Fruit fly (Drosophila melanogaster) whole organism, embryonic: Measurements from ENCODE around the gene mthl11.
A peak's percentile ranks its signal among the peaks of the same experiment; 100 is the strongest.

Source experiments
- ATbp ChIP-seq: fragments of 200-800 bp; sonication (Bioruptor generic); optimal IDR thresholded peaks from 2 replicates; lab custom pipeline; 2017; ENCODE audit warnings: missing biosample characterization, mild to moderate bottlenecking, missing genetic modification characterization, missing genetic modification reagents
- Adf1 ChIP-seq: fragments of 200-800 bp; sonication (Bioruptor generic); IDR thresholded peaks from 2 replicates; pipeline ENCODE4 v1.3.6; 2022; ENCODE audit warnings: missing biosample characterization, missing genetic modification characterization
- Asciz ChIP-seq: fragments of 200-800 bp; sonication (Bioruptor generic); optimal IDR thresholded peaks from 2 replicates; lab custom pipeline; 2017; ENCODE audit warnings: missing biosample characterization, mild to moderate bottlenecking, missing genetic modification characterization, missing genetic modification reagents
- Atf3 ChIP-seq: fragments of 200-800 bp; sonication (Bioruptor generic); optimal IDR thresholded peaks from 3 replicates; lab custom pipeline; 2016; ENCODE audit warnings: missing biosample characterization, missing genetic modification characterization
- BEAF-32 ChIP-seq: fragments of 200-800 bp; sonication (Bioruptor generic); optimal IDR thresholded peaks from 3 replicates; lab custom pipeline; 2017; ENCODE audit warnings: missing biosample characterization, missing genetic modification characterization, mild to moderate bottlenecking, moderate library complexity, missing genetic modification reagents
- CG1024 ChIP-seq: fragments of 200-800 bp; sonication (Bioruptor generic); IDR thresholded peaks from 2 replicates; pipeline ENCODE4 v1.3.6; 2022; ENCODE audit warnings: missing biosample characterization, missing genetic modification characterization
- CG10267 ChIP-seq: fragments of 200-800 bp; sonication (Bioruptor generic); optimal IDR thresholded peaks from 2 replicates; lab custom pipeline; 2018; ENCODE audit warnings: missing biosample characterization, mild to moderate bottlenecking, missing genetic modification characterization, moderate library complexity
- CG10274 ChIP-seq: fragments of 200-800 bp; sonication (Bioruptor generic); optimal IDR thresholded peaks from 3 replicates; lab custom pipeline; 2017; ENCODE audit warnings: missing biosample characterization, mild to moderate bottlenecking, missing genetic modification characterization
- CG10366 ChIP-seq: fragments of 200-800 bp; sonication (Bioruptor generic); IDR thresholded peaks from 2 replicates; pipeline ENCODE4 v1.3.6; 2022; ENCODE audit warnings: missing biosample characterization, missing genetic modification characterization
- CG10565 ChIP-seq: fragments of 200-800 bp; sonication (Bioruptor generic); optimal IDR thresholded peaks from 3 replicates; lab custom pipeline; 2016; ENCODE audit warnings: missing biosample characterization, mild to moderate bottlenecking, missing genetic modification characterization
- CG11695 ChIP-seq: fragments of 200-800 bp; sonication (Bioruptor generic); IDR thresholded peaks from 3 replicates; pipeline ENCODE4 v1.3.6; 2022; ENCODE audit warnings: missing biosample characterization, missing genetic modification characterization
- CG11696 ChIP-seq: fragments of 200-800 bp; sonication (Bioruptor generic); IDR thresholded peaks from 2 replicates; pipeline ENCODE4 v1.3.6; 2022; ENCODE audit warnings: missing biosample characterization, missing genetic modification characterization
- CG13624 ChIP-seq: fragments of 200-800 bp; sonication (Bioruptor generic); optimal IDR thresholded peaks from 2 replicates; lab custom pipeline; 2016; ENCODE audit warnings: missing biosample characterization, missing genetic modification characterization
- CG16815 ChIP-seq: fragments of 200-800 bp; sonication (Bioruptor generic); optimal IDR thresholded peaks from 3 replicates; lab custom pipeline; 2017; ENCODE audit warnings: missing biosample characterization, mild to moderate bottlenecking, missing genetic modification characterization
- CG2202 ChIP-seq: fragments of 200-800 bp; sonication (Bioruptor generic); optimal IDR thresholded peaks from 2 replicates; lab custom pipeline; 2018; ENCODE audit warnings: missing biosample characterization, mild to moderate bottlenecking, missing genetic modification characterization
- CG2889 ChIP-seq: fragments of 200-800 bp; sonication (Bioruptor generic); IDR thresholded peaks from 3 replicates; pipeline ENCODE4 v1.3.6; 2022; ENCODE audit warnings: missing biosample characterization, missing genetic modification characterization
- CG3065 ChIP-seq: fragments of 200-800 bp; sonication (Bioruptor generic); optimal IDR thresholded peaks from 2 replicates; lab custom pipeline; 2016; ENCODE audit warnings: missing biosample characterization, missing genetic modification characterization
- CG31441 ChIP-seq: fragments of 200-800 bp; sonication (Bioruptor generic); IDR thresholded peaks from 2 replicates; pipeline ENCODE4 v1.3.6; 2022; ENCODE audit warnings: missing biosample characterization, missing genetic modification characterization
- CG33213 ChIP-seq: fragments of 200-800 bp; sonication (Bioruptor generic); optimal IDR thresholded peaks from 3 replicates; lab custom pipeline; 2016; ENCODE audit warnings: missing biosample characterization, missing genetic modification characterization
- CG6854 ChIP-seq: fragments of 200-800 bp; sonication (Bioruptor generic); optimal IDR thresholded peaks from 3 replicates; lab custom pipeline; 2017; ENCODE audit warnings: missing biosample characterization, mild to moderate bottlenecking, missing genetic modification characterization
- CoRest ChIP-seq: fragments of 200-800 bp; sonication (Bioruptor generic); optimal IDR thresholded peaks from 3 replicates; lab custom pipeline; 2018; ENCODE audit warnings: missing biosample characterization, mild to moderate bottlenecking, missing genetic modification characterization, moderate library complexity
- Dref ChIP-seq: fragments of 200-800 bp; sonication (Bioruptor generic); IDR thresholded peaks from 2 replicates; pipeline ENCODE4 v1.3.6; 2022; ENCODE audit warnings: missing biosample characterization, missing genetic modification characterization
- HLHmδ ChIP-seq: fragments of 200-800 bp; sonication (Bioruptor generic); optimal IDR thresholded peaks from 2 replicates; lab custom pipeline; 2018; ENCODE audit warnings: missing biosample characterization, mild to moderate bottlenecking, missing genetic modification characterization, moderate library complexity
- HmgD ChIP-seq: fragments of 200-800 bp; sonication (Bioruptor generic); optimal IDR thresholded peaks from 3 replicates; lab custom pipeline; 2016; ENCODE audit warnings: missing biosample characterization, missing genetic modification characterization
- Hmr ChIP-seq: fragments of 200-800 bp; sonication (Bioruptor generic); optimal IDR thresholded peaks from 3 replicates; lab custom pipeline; 2017; ENCODE audit warnings: mild to moderate bottlenecking, missing biosample characterization, missing genetic modification reagents, missing genetic modification characterization
- Hr3 ChIP-seq: fragments of 200-800 bp; sonication (Bioruptor generic); optimal IDR thresholded peaks from 3 replicates; lab custom pipeline; 2016; ENCODE audit warnings: missing biosample characterization, missing genetic modification characterization
- Hr51 ChIP-seq, 2 experiments: fragments of 200-800 bp; sonication (Bioruptor generic); optimal IDR thresholded peaks; 2 replicates in 1 of 2; 3 replicates in 1 of 2; lab custom pipeline; 2016 to 2018; ENCODE audit warnings: missing biosample characterization in 2 of 2, missing genetic modification characterization in 2 of 2, mild to moderate bottlenecking in 1 of 2, moderate library complexity in 1 of 2
- Myb ChIP-seq: fragments of 200-800 bp; sonication (Bioruptor generic); optimal IDR thresholded peaks from 2 replicates; lab custom pipeline; 2016; ENCODE audit warnings: missing biosample characterization, missing genetic modification characterization
- Nf-YB ChIP-seq: fragments of 200-800 bp; sonication (Bioruptor generic); optimal IDR thresholded peaks from 3 replicates; lab custom pipeline; 2019; ENCODE audit warnings: missing biosample characterization, mild to moderate bottlenecking, missing genetic modification characterization, moderate library complexity
- Nf-YC ChIP-seq: fragments of 200-800 bp; optimal IDR thresholded peaks from 3 replicates; lab custom pipeline; 2019; ENCODE audit warnings: missing biosample characterization, mild to moderate bottlenecking, missing genetic modification characterization, moderate library complexity
- Opbp ChIP-seq: fragments of 200-800 bp; sonication (Bioruptor generic); IDR thresholded peaks from 3 replicates; pipeline ENCODE4 v1.3.6; 2022; ENCODE audit warnings: missing biosample characterization, missing genetic modification characterization; ENCODE audit not compliant: partially characterized antibody
- Sry-β ChIP-seq: fragments of 200-800 bp; sonication (Bioruptor generic); optimal IDR thresholded peaks from 2 replicates; lab custom pipeline; 2018; ENCODE audit warnings: missing biosample characterization, mild to moderate bottlenecking, missing genetic modification characterization, moderate library complexity
- Stat92E ChIP-seq, 3 experiments: fragments of >200 bp in 2 of 3; fragments of 200-800 bp in 1 of 3; sonication (Bioruptor generic) in 1 of 3; optimal IDR thresholded peaks; 2 replicates each; lab custom pipeline; 2017 to 2019; ENCODE audit warnings: missing biosample characterization in 3 of 3, missing genetic modification characterization in 3 of 3, mild to moderate bottlenecking in 1 of 3, moderate library complexity in 1 of 3
- TFAM ChIP-seq: fragments of 200-800 bp; sonication (Bioruptor generic); optimal IDR thresholded peaks from 2 replicates; lab custom pipeline; 2017; ENCODE audit warnings: missing biosample characterization, missing genetic modification characterization, inconsistent platforms
- Taf1 ChIP-seq: fragments of 200-800 bp; sonication (Bioruptor generic); IDR thresholded peaks from 2 replicates; pipeline ENCODE4 v1.3.6; 2022; ENCODE audit warnings: missing biosample characterization, missing genetic modification characterization
- Trl ChIP-seq, 3 experiments: fragments of >200 bp in 2 of 3; fragments of 200-800 bp in 1 of 3; sonication (Bioruptor generic) in 1 of 3; optimal IDR thresholded peaks; 2 replicates in 1 of 3; 3 replicates in 2 of 3; lab custom pipeline; 2016 to 2017; ENCODE audit warnings: missing biosample characterization in 1 of 3, missing genetic modification characterization in 1 of 3
- ase ChIP-seq: fragments of 200-800 bp; sonication (Bioruptor generic); IDR thresholded peaks from 3 replicates; pipeline ENCODE4 v1.3.6; 2022; ENCODE audit warnings: missing biosample characterization, missing genetic modification characterization
- caup ChIP-seq: fragments of 200-800 bp; sonication (Bioruptor generic); optimal IDR thresholded peaks from 3 replicates; lab custom pipeline; 2017; ENCODE audit warnings: missing biosample characterization, mild to moderate bottlenecking, missing genetic modification characterization, moderate library complexity; ENCODE audit not compliant: severe bottlenecking
- dysf ChIP-seq: fragments of 200-800 bp; sonication (Bioruptor generic); IDR thresholded peaks from 3 replicates; pipeline ENCODE4 v1.3.6; 2022; ENCODE audit warnings: missing biosample characterization, missing genetic modification characterization
- ewg ChIP-seq: fragments of 200-800 bp; sonication (Bioruptor generic); optimal IDR thresholded peaks from 3 replicates; lab custom pipeline; 2017; ENCODE audit warnings: mild to moderate bottlenecking, missing biosample characterization, missing genetic modification reagents, missing genetic modification characterization
- fd102C ChIP-seq: fragments of 200-800 bp; sonication (Bioruptor generic); optimal IDR thresholded peaks from 2 replicates; lab custom pipeline; 2018; ENCODE audit warnings: missing biosample characterization, mild to moderate bottlenecking, missing genetic modification characterization, moderate library complexity
- fd64A ChIP-seq: fragments of 200-800 bp; sonication (Bioruptor generic); optimal IDR thresholded peaks from 3 replicates; lab custom pipeline; 2018; ENCODE audit warnings: missing biosample characterization, mild to moderate bottlenecking, missing genetic modification characterization
- gfzf ChIP-seq: fragments of 200-800 bp; sonication (Bioruptor generic); optimal IDR thresholded peaks from 2 replicates; lab custom pipeline; 2016; ENCODE audit warnings: missing biosample characterization, mild to moderate bottlenecking, missing genetic modification characterization, moderate library complexity
- gt ChIP-seq: fragments of 200-800 bp; sonication (Bioruptor generic); IDR thresholded peaks from 2 replicates; pipeline ENCODE4 v1.3.6; 2022; ENCODE audit warnings: missing biosample characterization, missing genetic modification characterization
- hbn ChIP-seq: fragments of 200-800 bp; sonication (Bioruptor generic); IDR thresholded peaks from 2 replicates; pipeline ENCODE4 v1.3.6; 2022; ENCODE audit warnings: missing biosample characterization, missing genetic modification characterization; ENCODE audit not compliant: partially characterized antibody
- nerfin-1 ChIP-seq: fragments of 200-800 bp; sonication (Bioruptor generic); optimal IDR thresholded peaks from 3 replicates; lab custom pipeline; 2019; ENCODE audit warnings: missing biosample characterization, mild to moderate bottlenecking, missing genetic modification characterization, moderate library complexity
- onecut ChIP-seq: fragments of 200-800 bp; sonication (Bioruptor generic); IDR thresholded peaks from 2 replicates; pipeline ENCODE4 v1.3.6; 2022; ENCODE audit warnings: missing biosample characterization, missing genetic modification characterization
- psq ChIP-seq: fragments of 200-800 bp; sonication (Bioruptor generic); optimal IDR thresholded peaks from 2 replicates; lab custom pipeline; 2017; ENCODE audit warnings: missing biosample characterization, missing genetic modification characterization
- stwl ChIP-seq: fragments of 200-800 bp; sonication (Bioruptor generic); optimal IDR thresholded peaks from 3 replicates; lab custom pipeline; 2018; ENCODE audit warnings: missing biosample characterization, mild to moderate bottlenecking, missing genetic modification characterization, moderate library complexity
- wek ChIP-seq: fragments of 200-800 bp; sonication (Bioruptor generic); optimal IDR thresholded peaks from 3 replicates; lab custom pipeline; 2018; ENCODE audit warnings: missing biosample characterization, mild to moderate bottlenecking, missing genetic modification characterization, moderate library complexity

mthl11 gene

DNA sequence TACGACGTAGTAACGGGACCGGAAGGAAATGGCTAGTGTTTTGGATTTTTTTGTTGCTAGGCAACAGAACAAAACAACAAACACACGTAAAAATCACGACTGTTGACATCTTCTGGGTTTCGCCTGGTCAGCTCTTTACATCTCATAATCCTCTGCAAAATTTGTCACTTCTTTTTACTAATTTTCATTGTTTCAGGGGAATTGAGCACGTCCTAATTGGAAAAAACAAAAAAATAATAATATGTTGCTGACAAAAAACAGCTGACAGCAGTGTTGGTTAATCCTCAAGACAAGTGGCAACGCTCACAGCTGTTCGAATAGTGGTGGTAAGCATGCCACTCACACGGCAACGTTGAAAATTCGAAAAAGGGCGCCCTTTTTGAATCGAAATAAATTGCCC, 23.0 kb upstream of the mthl11 start, which contains the start of gene Rfx (continued):
- TF ChIP-seq gt (GFP tag; lab: Robert Waterston, UW) (no peak), CG2202 (tag; lab: Kevin White, UChicago) (peak; percentile 6), BEAF-32 (GFP tag; lab: Kevin White, UChicago) (peak; percentile 50), Hmr (GFP tag; lab: Kevin White, UChicago) (peak; percentile 70), psq (GFP tag; lab: Kevin White, UChicago) (no peak), fd102C (GFP tag; lab: Kevin White, UChicago) (no peak), CG3065 (GFP tag; lab: Kevin White, UChicago) (no peak), CG33213 (GFP tag; lab: Kevin White, UChicago) (no peak), Hr3 (GFP tag; lab: Kevin White, UChicago) (peak; percentile 0), CG10267 (tag; lab: Kevin White, UChicago) (peak; percentile 98), Atf3 (no peak), TFAM (GFP tag; lab: Kevin White, UChicago) (no peak), HmgD (GFP tag; lab: Kevin White, UChicago) (no peak), CG31441 (GFP tag; lab: Robert Waterston, UW) (no peak), CG1024 (GFP tag; lab: Robert Waterston, UW) (no peak), Opbp (GFP tag; lab: Robert Waterston, UW) (no peak), Asciz (no peak), stwl (peak; percentile 69), CG16815 (GFP tag; lab: Kevin White, UChicago) (no peak), ATbp (GFP tag; lab: Kevin White, UChicago) (no peak), CG2889 (GFP tag; lab: Robert Waterston, UW) (no peak), HLHmδ (GFP tag; lab: Kevin White, UChicago) (no peak), CG11696 (no peak), Nf-YB (GFP tag; lab: Kevin White, UChicago) (peak; percentile 11), hbn (GFP tag; lab: Robert Waterston, UW) (no peak), Myb (peak; percentile 79), CG10366 (GFP tag; lab: Robert Waterston, UW) (no peak), Trl (optimal IDR thresholded peaks at IDR 0.05; lab: Kevin White, UChicago) (no peak), Trl (GFP tag; optimal IDR thresholded peaks at IDR 0.05; lab: Kevin White, UChicago) (no peak), ase (GFP tag; lab: Robert Waterston, UW) (no peak), CG10565 (no peak), CG6854 (no peak), CG11695 (GFP tag; lab: Robert Waterston, UW) (no peak), Sry-β (GFP tag; lab: Kevin White, UChicago) (peak; percentile 25), fd64A (GFP tag; lab: Kevin White, UChicago) (no peak), Stat92E (GFP tag; optimal IDR thresholded peaks at IDR 0.05; lab: Kevin White, UChicago) (no peak), Hr51 (GFP tag; optimal IDR thresholded peaks at IDR 0.05; lab: Kevin White, UChicago) (peak in 1 of 2 experiments; percentile 26), onecut (GFP tag; lab: Robert Waterston, UW) (0 out of 2 replicates have a peak, but pooled peaks have one; percentile 10), Dref (no peak), caup (peak; percentile 30), dysf (no peak), nerfin-1 (tag; lab: Kevin White, UChicago) (peak; percentile 22), wek (GFP tag; lab: Kevin White, UChicago) (peak; percentile 11), CG10274 (GFP tag; lab: Kevin White, UChicago) (no peak), Taf1 (GFP tag; lab: Robert Waterston, UW) (no peak), gfzf (GFP tag; lab: Kevin White, UChicago) (peak; percentile 13), ewg (GFP tag; lab: Kevin White, UChicago) (no peak), Nf-YC (tag; lab: Kevin White, UChicago) (peak; percentile 28), CG13624 (GFP tag; lab: Kevin White, UChicago) (peak; percentile 50), Adf1 (GFP tag; lab: Robert Waterston, UW) (no peak), CoRest (tag; lab: Kevin White, UChicago) (peak; percentile 7)
